Worm (Caenorhabditis elegans) whole organism, early embryonic: ENCODE results near the gene R11G1.2.

Source experiments
- B0310.2 ChIP-seq: sonication (generic microtip); optimal IDR thresholded peaks from 2 replicates; lab custom pipeline; 2016; ENCODE audit warnings: mild to moderate bottlenecking, missing genetic modification characterization, missing compliant biosample characterization
- F13C5.2 ChIP-seq: sonication (generic microtip); optimal IDR thresholded peaks from 2 replicates; lab custom pipeline; 2017; ENCODE audit warnings: mild to moderate bottlenecking, missing genetic modification characterization, inconsistent platforms, missing compliant biosample characterization
- aly-1 ChIP-seq: sonication (generic microtip); optimal IDR thresholded peaks from 2 replicates; lab custom pipeline; 2016; ENCODE audit warnings: missing genetic modification characterization, missing compliant biosample characterization
- ama-1 ChIP-seq: fragments of 150-350 bp; optimal IDR thresholded peaks from 2 replicates; lab custom pipeline; 2014
- ceh-13 ChIP-seq: fragments of 200-800 bp; sonication (Bioruptor generic); optimal IDR thresholded peaks from 2 replicates; lab custom pipeline; 2018; ENCODE audit warnings: mild to moderate bottlenecking, missing genetic modification characterization, missing compliant biosample characterization
- ceh-36 ChIP-seq: sonication (generic microtip); optimal IDR thresholded peaks from 2 replicates; lab custom pipeline; 2016; ENCODE audit warnings: missing genetic modification characterization, inconsistent platforms, missing compliant biosample characterization
- ets-7 ChIP-seq: sonication (generic microtip); optimal IDR thresholded peaks from 2 replicates; lab custom pipeline; 2016; ENCODE audit warnings: missing genotype, missing genetic modification characterization, missing compliant biosample characterization
- flt-1 ChIP-seq: fragments of 200-800 bp; sonication (Bioruptor generic); IDR thresholded peaks from 2 replicates; pipeline ENCODE4 v1.3.6; 2022; ENCODE audit warnings: missing genetic modification characterization, missing compliant biosample characterization
- hmbx-1 ChIP-seq: sonication (generic microtip); optimal IDR thresholded peaks from 2 replicates; lab custom pipeline; 2016; ENCODE audit warnings: mild to moderate bottlenecking, missing genetic modification characterization, missing compliant biosample characterization
- hmg-4 ChIP-seq: fragments of 200-800 bp; sonication (Bioruptor generic); optimal IDR thresholded peaks from 2 replicates; lab custom pipeline; 2018; ENCODE audit warnings: mild to moderate bottlenecking, missing genetic modification characterization, missing compliant biosample characterization
- hnd-1 ChIP-seq: sonication (generic microtip); optimal IDR thresholded peaks from 2 replicates; lab custom pipeline; 2016; ENCODE audit warnings: missing genetic modification characterization, missing compliant biosample characterization
- pes-1 ChIP-seq: fragments of 200-800 bp; sonication (Bioruptor generic); IDR thresholded peaks from 2 replicates; pipeline ENCODE4 v1.3.6; 2022; ENCODE audit warnings: missing genetic modification reagents, missing genetic modification characterization, missing compliant biosample characterization
- scrt-1 ChIP-seq: fragments of 200-800 bp; sonication (Bioruptor generic); IDR thresholded peaks from 2 replicates; pipeline ENCODE4 v1.3.6; 2022; ENCODE audit warnings: missing genetic modification characterization, missing compliant biosample characterization
- sea-1 ChIP-seq: fragments of 200-800 bp; sonication (Bioruptor generic); conservative IDR thresholded peaks from 2 replicates; pipeline ENCODE4 v1.3.6; 2022; ENCODE audit warnings: missing genetic modification characterization, missing compliant biosample characterization
- tbx-11 ChIP-seq: fragments of 200-800 bp; sonication (Bioruptor generic); IDR thresholded peaks from 2 replicates; pipeline ENCODE4 v1.3.6; 2022; ENCODE audit warnings: missing genetic modification characterization, missing compliant biosample characterization
- tbx-37 ChIP-seq: fragments of 200-800 bp; sonication (Bioruptor generic); conservative IDR thresholded peaks from 2 replicates; pipeline ENCODE4 v1.3.6; 2022; ENCODE audit warnings: missing genetic modification reagents, missing genetic modification characterization, missing compliant biosample characterization
- tra-4 ChIP-seq: sonication (generic microtip); optimal IDR thresholded peaks from 2 replicates; lab custom pipeline; 2017; ENCODE audit warnings: missing genetic modification characterization, missing compliant biosample characterization

Gene R11G1.2

ce11 chrX:3680544-3681214 is 30.3 kb downstream of the R11G1.2 start, which contains the start of gene tsp-17:
Gene tsp-17, plus strand, starts transcription at chrX:3681164.
- no peak for TF ChIP-seq ama-1 (lab: Kevin White, UChicago)
- no peak for TF ChIP-seq ceh-36 (tag; lab: Kevin White, UChicago)
- TF ChIP-seq hmg-4 = no peak

ce11 chrX:3683060-3683459 is 32.6 kb downstream of the R11G1.2 start:
- no peak for TF ChIP-seq B0310.2 (tag; lab: Kevin White, UChicago)
- peak; percentile 25 for TF ChIP-seq hmg-4
- TF ChIP-seq tra-4 = no peak

- TF ChIP-seq tra-4 = no peak
- TF ChIP-seq flt-1 = no peak
- TF ChIP-seq ama-1 (lab: Kevin White, UChicago) = no peak
- no peak for TF ChIP-seq tbx-37
- no peak for TF ChIP-seq tbx-11
- TF ChIP-seq pes-1 = no peak
- TF ChIP-seq sea-1 (GFP tag; lab: Robert Waterston, UW) = no peak
- no peak for TF ChIP-seq aly-1
- no peak for TF ChIP-seq ceh-36 (tag; lab: Kevin White, UChicago)
- TF ChIP-seq scrt-1 (GFP tag; lab: Robert Waterston, UW) = no peak
- TF ChIP-seq ets-7 = no peak
- TF ChIP-seq B0310.2 (tag; lab: Kevin White, UChicago) = no peak
- TF ChIP-seq F13C5.2 (tag; lab: Kevin White, UChicago) = no peak
- TF ChIP-seq ceh-13 (GFP tag; lab: Kevin White, UChicago) = no peak
- no peak for TF ChIP-seq hmbx-1 (tag; lab: Kevin White, UChicago)
- no peak for TF ChIP-seq hnd-1
- TF ChIP-seq hmg-4 = no peak
Observed at ce11 chrX:3686420-3686819, 36.0 kb downstream of the R11G1.2 start.

- TF ChIP-seq tbx-11 (no peak), ceh-36 (tag; lab: Kevin White, UChicago) (no peak), ets-7 (no peak), hnd-1 (no peak), hmg-4 (no peak), B0310.2 (tag; lab: Kevin White, UChicago) (no peak), F13C5.2 (tag; lab: Kevin White, UChicago) (no peak), hmbx-1 (tag; lab: Kevin White, UChicago) (no peak), sea-1 (GFP tag; lab: Robert Waterston, UW) (no peak), aly-1 (no peak), tra-4 (no peak), ceh-13 (GFP tag; lab: Kevin White, UChicago) (no peak), scrt-1 (GFP tag; lab: Robert Waterston, UW) (no peak), pes-1 (no peak), ama-1 (lab: Kevin White, UChicago) (no peak), flt-1 (no peak), tbx-37 (no peak)
Observed at ce11 chrX:3689155-3689719, 38.8 kb downstream of the R11G1.2 start, which contains the start of gene tag-278. Gene tag-278, minus strand, starts transcription at chrX:3689205.

ce11 chrX:3689802-3690201 is 39.4 kb downstream of the R11G1.2 start:
- TF ChIP-seq B0310.2 (tag; lab: Kevin White, UChicago) (no peak), hmbx-1 (tag; lab: Kevin White, UChicago) (no peak), flt-1 (no peak), tbx-37 (no peak)

DNA sequence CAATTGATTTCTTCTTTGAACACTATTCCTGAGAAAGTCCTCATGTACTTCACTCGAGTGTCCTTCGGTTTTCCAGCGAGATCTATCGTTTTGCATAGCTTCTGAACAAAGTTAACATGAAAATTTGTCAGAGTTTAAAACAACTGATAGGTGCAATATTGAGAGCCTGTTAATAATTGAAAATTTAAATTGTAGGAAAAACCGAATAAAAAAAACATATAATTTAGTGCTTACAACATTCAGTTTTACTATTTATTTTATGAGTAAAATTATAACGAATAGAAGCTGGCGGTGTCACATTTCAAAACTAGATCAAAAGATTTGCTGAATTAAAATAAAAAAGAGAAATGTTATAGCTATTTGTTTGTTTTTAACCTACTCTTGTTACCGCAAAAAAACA is 42.7 kb downstream of the R11G1.2 start, which contains the start of gene C02F12.8:
C02F12.8 (minus strand) TSS at position 101 of the 400 bp plus-strand sequence.
- TF ChIP-seq flt-1 (no peak), scrt-1 (GFP tag; lab: Robert Waterston, UW) (no peak), ceh-13 (GFP tag; lab: Kevin White, UChicago) (no peak), aly-1 (no peak), F13C5.2 (tag; lab: Kevin White, UChicago) (no peak), hmg-4 (no peak), hmbx-1 (tag; lab: Kevin White, UChicago) (no peak), tbx-11 (no peak), ama-1 (lab: Kevin White, UChicago) (no peak), ets-7 (no peak), hnd-1 (no peak), sea-1 (GFP tag; lab: Robert Waterston, UW) (no peak), pes-1 (no peak)

ce11 chrX:3694172-3694571 is 43.8 kb downstream of the R11G1.2 start:
- TF ChIP-seq tbx-37 = peak; percentile 37; the same call in 1 of the 2 replicates
- peak; percentile 35 for TF ChIP-seq aly-1
- TF ChIP-seq tra-4 = no peak
- peak; percentile 56; the same call in 1 of the 2 replicates for TF ChIP-seq pes-1
- 0 out of 2 replicates have a peak, but pooled peaks have one; percentile 40 for TF ChIP-seq sea-1 (GFP tag; lab: Robert Waterston, UW)
- TF ChIP-seq hmg-4 = peak; percentile 86
- peak; percentile 77 for TF ChIP-seq F13C5.2 (tag; lab: Kevin White, UChicago)
- no peak for TF ChIP-seq tbx-11
- no peak for TF ChIP-seq flt-1
- no peak for TF ChIP-seq ets-7

ce11 chrX:3695826-3696225 is 45.4 kb downstream of the R11G1.2 start:
- TF ChIP-seq scrt-1 (GFP tag; lab: Robert Waterston, UW) (no peak), hmbx-1 (tag; lab: Kevin White, UChicago) (no peak), B0310.2 (tag; lab: Kevin White, UChicago) (no peak)
